Worm (Caenorhabditis elegans) whole organism, L3 larva: Measurements from ENCODE around the gene mip-2.

Experiments
- R02D3.7 ChIP-seq: fragments of 150-350 bp; optimal IDR thresholded peaks from 2 replicates; lab custom pipeline; 2014; ENCODE audit warnings: missing biosample characterization, missing genetic modification characterization
- ZK546.5 ChIP-seq: sonication (generic microtip); optimal IDR thresholded peaks from 2 replicates; lab custom pipeline; 2017; ENCODE audit warnings: missing biosample characterization, missing genetic modification characterization
- aly-2 ChIP-seq: fragments of 150-350 bp; optimal IDR thresholded peaks from 2 replicates; lab custom pipeline; 2014; ENCODE audit warnings: missing biosample characterization, missing genetic modification characterization
- ama-1 ChIP-seq: fragments of 150-350 bp; optimal IDR thresholded peaks from 2 replicates; lab custom pipeline; 2018
- ceh-16 ChIP-seq: sonication (generic microtip); optimal IDR thresholded peaks from 2 replicates; lab custom pipeline; 2017; ENCODE audit warnings: missing biosample characterization, missing genetic modification characterization
- ceh-28 ChIP-seq: fragments of 150-350 bp; optimal IDR thresholded peaks from 2 replicates; lab custom pipeline; 2014; ENCODE audit warnings: missing biosample characterization, missing genetic modification reagents, missing genetic modification characterization
- ceh-82 ChIP-seq: fragments of 150-350 bp; optimal IDR thresholded peaks from 2 replicates; lab custom pipeline; 2014; ENCODE audit warnings: missing biosample characterization, missing genetic modification characterization
- ceh-9 ChIP-seq: sonication (generic microtip); optimal IDR thresholded peaks from 2 replicates; lab custom pipeline; 2018; ENCODE audit warnings: missing biosample characterization, missing genetic modification characterization
- daf-12 ChIP-seq: fragments of 150-350 bp; optimal IDR thresholded peaks from 2 replicates; lab custom pipeline; 2014; ENCODE audit warnings: missing biosample characterization, missing genetic modification reagents, missing genetic modification characterization
- egl-27 ChIP-seq: sonication (generic microtip); optimal IDR thresholded peaks from 4 replicates; lab custom pipeline; 2017; ENCODE audit warnings: missing biosample characterization, missing genetic modification reagents, missing genetic modification characterization
- egl-5 ChIP-seq: fragments of 150-350 bp; optimal IDR thresholded peaks from 2 replicates; lab custom pipeline; 2017; ENCODE audit warnings: missing biosample characterization, missing genetic modification reagents, missing genetic modification characterization, inconsistent platforms
- elt-1 ChIP-seq: fragments of 150-350 bp; optimal IDR thresholded peaks from 2 replicates; lab custom pipeline; 2014; ENCODE audit warnings: missing biosample characterization, missing genetic modification characterization
- elt-2 ChIP-seq: sonication (generic microtip); optimal IDR thresholded peaks from 2 replicates; lab custom pipeline; 2016; ENCODE audit warnings: missing genetic modification reagents, mild to moderate bottlenecking, missing genetic modification characterization, missing compliant biosample characterization
- elt-3 ChIP-seq, 3 experiments: fragments of 150-350 bp in 1 of 3; sonication (generic microtip) in 2 of 3; optimal IDR thresholded peaks; 2 replicates in 2 of 3; 4 replicates in 1 of 3; lab custom pipeline; 2014 to 2017; ENCODE audit warnings: missing biosample characterization in 3 of 3, missing genetic modification characterization in 3 of 3
- eor-1 ChIP-seq, 2 experiments: fragments of 150-350 bp; optimal IDR thresholded peaks; 2 replicates each; lab custom pipeline; 2014 to 2018; ENCODE audit warnings: missing biosample characterization in 2 of 2, missing genetic modification characterization in 2 of 2
- fkh-10 ChIP-seq: sonication (generic microtip); optimal IDR thresholded peaks from 2 replicates; lab custom pipeline; 2017; ENCODE audit warnings: missing biosample characterization, missing genetic modification reagents, missing genetic modification characterization
- fkh-2 ChIP-seq: fragments of 150-350 bp; optimal IDR thresholded peaks from 2 replicates; lab custom pipeline; 2014; ENCODE audit warnings: missing biosample characterization, missing genetic modification reagents, missing genetic modification characterization
- fos-1 ChIP-seq: fragments of 150-350 bp; optimal IDR thresholded peaks from 2 replicates; lab custom pipeline; 2014; ENCODE audit warnings: missing biosample characterization, missing genetic modification characterization
- hmg-11 ChIP-seq: sonication (generic microtip); optimal IDR thresholded peaks from 2 replicates; lab custom pipeline; 2016; ENCODE audit warnings: missing genetic modification characterization, missing compliant biosample characterization
- jun-1 ChIP-seq: fragments of 150-350 bp; optimal IDR thresholded peaks from 2 replicates; lab custom pipeline; 2014; ENCODE audit warnings: missing biosample characterization, missing genetic modification reagents, missing genetic modification characterization
- lin-15B ChIP-seq: fragments of 150-350 bp; optimal IDR thresholded peaks from 2 replicates; lab custom pipeline; 2014; ENCODE audit warnings: missing biosample characterization, missing genetic modification characterization
- lin-39 ChIP-seq: fragments of 150-350 bp; optimal IDR thresholded peaks from 2 replicates; lab custom pipeline; 2018; ENCODE audit warnings: missing biosample characterization, missing genetic modification reagents, missing genetic modification characterization
- lsy-12 ChIP-seq: sonication (generic microtip); optimal IDR thresholded peaks from 2 replicates; lab custom pipeline; 2016; ENCODE audit warnings: mild to moderate bottlenecking, missing genetic modification characterization, missing compliant biosample characterization
- mdl-1 ChIP-seq: fragments of 150-350 bp; optimal IDR thresholded peaks from 2 replicates; lab custom pipeline; 2014; ENCODE audit warnings: missing biosample characterization, missing genetic modification characterization
- nfya-1 ChIP-seq: sonication (generic microtip); optimal IDR thresholded peaks from 2 replicates; lab custom pipeline; 2017; ENCODE audit warnings: missing genetic modification characterization, mild to moderate bottlenecking, missing compliant biosample characterization, antibody characterized with exemption, moderate library complexity; ENCODE audit not compliant: insufficient read depth
- nhr-11 ChIP-seq: fragments of 150-350 bp; optimal IDR thresholded peaks from 2 replicates; lab custom pipeline; 2014; ENCODE audit warnings: missing biosample characterization, missing genetic modification characterization
- nhr-12 ChIP-seq: fragments of 150-350 bp; optimal IDR thresholded peaks from 2 replicates; lab custom pipeline; 2014; ENCODE audit warnings: missing biosample characterization, missing genetic modification characterization
- nhr-23 ChIP-seq: fragments of 150-350 bp; optimal IDR thresholded peaks from 2 replicates; lab custom pipeline; 2014; ENCODE audit warnings: missing biosample characterization, missing genetic modification reagents, missing genetic modification characterization
- nhr-237 ChIP-seq: fragments of 150-350 bp; optimal IDR thresholded peaks from 2 replicates; lab custom pipeline; 2014; ENCODE audit warnings: missing biosample characterization, missing genetic modification characterization
- nhr-25 ChIP-seq: sonication (generic microtip); optimal IDR thresholded peaks from 2 replicates; lab custom pipeline; 2017; ENCODE audit warnings: missing biosample characterization, missing genetic modification characterization
- nhr-28 ChIP-seq: fragments of 150-350 bp; optimal IDR thresholded peaks from 2 replicates; lab custom pipeline; 2014; ENCODE audit warnings: missing biosample characterization, missing genetic modification characterization
- nhr-43 ChIP-seq: sonication (generic microtip); optimal IDR thresholded peaks from 2 replicates; lab custom pipeline; 2016; ENCODE audit warnings: mild to moderate bottlenecking, missing genetic modification characterization, missing compliant biosample characterization; ENCODE audit not compliant: poor library complexity, severe bottlenecking
- nhr-67 ChIP-seq: fragments of 150-350 bp; optimal IDR thresholded peaks from 2 replicates; lab custom pipeline; 2014; ENCODE audit warnings: missing biosample characterization, missing genetic modification characterization
- nhr-76 ChIP-seq: fragments of 150-350 bp; sonication (generic microtip); optimal IDR thresholded peaks from 5 replicates; lab custom pipeline; 2014; ENCODE audit warnings: missing biosample characterization, missing genetic modification characterization
- nhr-77 ChIP-seq: fragments of 150-350 bp; optimal IDR thresholded peaks from 2 replicates; lab custom pipeline; 2014; ENCODE audit warnings: missing biosample characterization, missing genetic modification characterization
- pha-4 ChIP-seq: fragments of 150-350 bp; optimal IDR thresholded peaks from 2 replicates; lab custom pipeline; 2014; ENCODE audit warnings: missing biosample characterization, missing genetic modification reagents, missing genetic modification characterization
- pqm-1 ChIP-seq: fragments of 150-350 bp; optimal IDR thresholded peaks from 2 replicates; lab custom pipeline; 2017; ENCODE audit warnings: missing biosample characterization, missing genetic modification characterization, inconsistent platforms
- sea-2 ChIP-seq: fragments of 150-350 bp; sonication (generic microtip); optimal IDR thresholded peaks from 4 replicates; lab custom pipeline; 2014; ENCODE audit warnings: missing biosample characterization, missing genetic modification reagents, missing genetic modification characterization
- skn-1 ChIP-seq: fragments of 150-350 bp; optimal IDR thresholded peaks from 2 replicates; lab custom pipeline; 2014; ENCODE audit warnings: missing biosample characterization, missing genetic modification characterization
- snpc-4 ChIP-seq: fragments of 150-350 bp; optimal IDR thresholded peaks from 2 replicates; lab custom pipeline; 2014; ENCODE audit warnings: missing biosample characterization, missing genetic modification characterization
- tbx-2 ChIP-seq: sonication (generic microtip); optimal IDR thresholded peaks from 2 replicates; lab custom pipeline; 2016; ENCODE audit warnings: mild to moderate bottlenecking, missing genetic modification characterization, missing compliant biosample characterization
- unc-39 ChIP-seq: sonication (generic microtip); optimal IDR thresholded peaks from 4 replicates; lab custom pipeline; 2017; ENCODE audit warnings: missing biosample characterization, missing genetic modification characterization
- unc-62 ChIP-seq: fragments of 150-350 bp; sonication (generic microtip); optimal IDR thresholded peaks from 4 replicates; lab custom pipeline; 2014; ENCODE audit warnings: missing biosample characterization, missing genetic modification reagents, missing genetic modification characterization
- zag-1 ChIP-seq: fragments of 150-350 bp; optimal IDR thresholded peaks from 2 replicates; lab custom pipeline; 2014; ENCODE audit warnings: missing biosample characterization, missing genetic modification characterization
- ztf-11 ChIP-seq: fragments of 150-350 bp; optimal IDR thresholded peaks from 2 replicates; lab custom pipeline; 2014; ENCODE audit warnings: missing biosample characterization, missing genetic modification characterization
- ztf-4 ChIP-seq: fragments of 150-350 bp; optimal IDR thresholded peaks from 2 replicates; lab custom pipeline; 2014; ENCODE audit warnings: missing biosample characterization, missing genetic modification characterization

Gene mip-2

DNA sequence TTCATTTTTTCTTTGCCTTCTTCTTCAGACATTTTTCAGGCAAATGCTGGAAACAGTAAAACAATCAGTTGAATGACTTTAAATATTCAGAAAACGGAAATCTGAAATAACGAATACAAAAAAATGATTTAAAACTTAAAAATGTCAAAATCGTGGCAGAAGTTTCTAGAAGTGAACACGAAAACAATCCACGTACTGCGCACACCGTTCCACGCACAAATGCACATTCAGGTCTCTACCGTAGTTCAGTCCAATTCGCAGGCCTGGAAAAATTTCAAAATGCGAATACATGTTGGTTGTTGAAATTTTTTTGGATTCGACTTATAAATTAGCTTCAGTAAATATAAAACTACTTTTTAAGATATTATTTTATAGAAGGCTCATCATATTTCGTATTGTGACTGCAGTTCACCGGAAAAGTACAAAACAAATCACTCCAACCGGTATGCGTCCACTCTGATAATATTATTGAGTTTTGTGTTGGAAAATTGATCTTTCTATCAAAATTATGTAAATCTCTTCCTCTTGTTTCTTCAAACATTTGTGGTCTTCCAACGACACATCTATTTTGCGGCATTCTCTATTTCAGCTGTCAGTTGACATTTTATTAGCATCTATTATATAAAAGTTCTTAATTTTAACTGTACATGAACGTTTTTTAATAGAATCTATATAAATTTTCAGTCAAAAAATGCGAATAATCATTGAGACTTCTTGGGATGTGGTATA is at the start of gene mip-2, which contains the start of gene F58G11.4:
Gene mip-2, minus strand, starts transcription at position 48 of the 729 bp plus-strand sequence.
Gene F58G11.4, plus strand, starts transcription at position 679 of the 729 bp plus-strand sequence.
- TF ChIP-seq nhr-77 (tag; lab: Kevin White, UChicago) = no peak
- TF ChIP-seq nhr-28 (tag; lab: Kevin White, UChicago) = no peak
- no peak for TF ChIP-seq jun-1 (tag; lab: Kevin White, UChicago)
- TF ChIP-seq fkh-2 (tag; lab: Kevin White, UChicago) = no peak
- TF ChIP-seq ama-1 = no peak
- TF ChIP-seq nfya-1 = no peak
- no peak for TF ChIP-seq skn-1 (tag; lab: Kevin White, UChicago)
- no peak for TF ChIP-seq unc-62 (GFP tag; lab: Kevin White, UChicago)
- TF ChIP-seq aly-2 (tag; lab: Kevin White, UChicago) = no peak
- TF ChIP-seq fkh-10 (GFP tag; lab: Kevin White, UChicago) = no peak
- no peak for TF ChIP-seq nhr-67 (tag; lab: Kevin White, UChicago)
- no peak for TF ChIP-seq hmg-11
- TF ChIP-seq R02D3.7 (tag; lab: Kevin White, UChicago) = no peak

DNA sequence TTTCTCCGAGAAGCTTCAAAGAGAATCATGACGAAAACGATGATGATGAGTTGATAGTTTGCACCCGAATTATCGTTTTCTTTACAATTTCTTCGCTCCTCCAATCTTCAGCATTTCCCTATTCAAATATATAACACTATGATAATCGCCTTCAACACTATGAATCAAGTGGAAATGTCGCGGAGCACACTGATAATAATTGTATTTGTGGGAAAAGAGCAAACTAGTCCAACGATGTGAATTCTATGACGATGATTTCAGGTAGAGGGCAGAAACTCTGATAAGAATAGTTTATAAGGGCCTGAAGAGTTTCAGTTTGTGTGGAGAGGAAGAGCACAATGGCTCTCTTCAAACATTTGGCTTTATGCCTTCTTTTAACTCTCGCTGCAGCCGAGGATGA is 44.8 kb upstream of the mip-2 start, which contains the start of gene T01D3.6:
Gene T01D3.6, plus strand, starts transcription at position 294 of the 400 bp plus-strand sequence.
- TF ChIP-seq pqm-1 = peak; percentile 71
- TF ChIP-seq elt-2 (tag; lab: Kevin White, UChicago) = peak; percentile 79
- TF ChIP-seq ztf-11 (tag; lab: Kevin White, UChicago) = no peak

DNA sequence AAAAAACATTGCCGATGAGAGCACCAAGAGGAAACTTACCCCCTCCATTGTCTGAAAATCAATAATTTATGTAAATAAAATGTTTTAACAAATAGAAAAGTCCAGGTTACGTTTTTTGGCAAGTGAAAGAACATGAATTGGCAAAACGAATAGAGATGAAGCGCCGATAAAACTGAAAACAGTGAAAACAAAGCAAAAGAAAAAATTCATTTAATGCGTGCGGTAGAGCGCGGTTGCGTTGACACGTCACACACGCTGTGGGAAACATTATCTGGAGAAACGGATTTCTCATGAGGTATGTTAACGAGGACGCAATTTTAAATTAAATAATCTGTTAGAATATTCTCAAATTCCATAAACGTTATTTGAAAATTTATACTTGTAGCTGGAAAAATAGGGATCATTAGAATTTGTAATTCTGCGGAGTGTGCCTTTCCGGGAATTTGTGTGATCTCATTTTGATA is 43.5 kb upstream of the mip-2 start, which contains the start of gene zipt-9:
Gene zipt-9, minus strand, starts transcription at position 51 of the 464 bp plus-strand sequence.
- TF ChIP-seq hmg-11 (no peak), nhr-25 (peak; percentile 76), nhr-23 (tag; lab: Kevin White, UChicago) (peak; percentile 67), egl-27 (tag; lab: Kevin White, UChicago) (no peak), sea-2 (GFP tag; lab: Kevin White, UChicago) (no peak), elt-1 (tag; lab: Kevin White, UChicago) (no peak), nhr-237 (tag; lab: Kevin White, UChicago) (no peak), ceh-16 (no peak), pqm-1 (peak; percentile 62), ztf-11 (tag; lab: Kevin White, UChicago) (no peak), snpc-4 (tag; lab: Kevin White, UChicago) (peak; percentile 84), pha-4 (tag; lab: Kevin White, UChicago) (peak; percentile 82), ceh-28 (tag; lab: Kevin White, UChicago) (no peak), nhr-76 (no peak), jun-1 (tag; lab: Kevin White, UChicago) (no peak), elt-2 (tag; lab: Kevin White, UChicago) (peak; percentile 47), R02D3.7 (tag; lab: Kevin White, UChicago) (peak; percentile 15), eor-1 (tag; optimal IDR thresholded peaks at IDR 0.05; lab: Kevin White, UChicago) (no peak), skn-1 (tag; lab: Kevin White, UChicago) (peak; percentile 56), zag-1 (tag; lab: Kevin White, UChicago) (no peak), nhr-28 (tag; lab: Kevin White, UChicago) (no peak), ZK546.5 (tag; lab: Kevin White, UChicago) (no peak), elt-3 (tag; optimal IDR thresholded peaks at IDR 0.05; lab: Kevin White, UChicago) (no peak), daf-12 (tag; lab: Kevin White, UChicago) (no peak), tbx-2 (tag; lab: Kevin White, UChicago) (no peak), ceh-9 (no peak), nhr-67 (tag; lab: Kevin White, UChicago) (no peak), unc-62 (GFP tag; lab: Kevin White, UChicago) (no peak), mdl-1 (tag; lab: Kevin White, UChicago) (no peak), nhr-43 (tag; lab: Kevin White, UChicago) (peak; percentile 43), ama-1 (no peak), nhr-12 (no peak), lsy-12 (tag; lab: Kevin White, UChicago) (peak; percentile 5), nfya-1 (no peak), fkh-2 (tag; lab: Kevin White, UChicago) (no peak), unc-39 (tag; lab: Kevin White, UChicago) (no peak), aly-2 (tag; lab: Kevin White, UChicago) (no peak), nhr-11 (tag; lab: Kevin White, UChicago) (peak; percentile 48), ztf-4 (tag; lab: Kevin White, UChicago) (no peak), egl-5 (tag; lab: Kevin White, UChicago) (peak; percentile 45), fos-1 (tag; lab: Kevin White, UChicago) (no peak), lin-15B (peak; percentile 91), ceh-82 (tag; lab: Kevin White, UChicago) (peak; percentile 4), lin-39 (tag; lab: Kevin White, UChicago) (peak; percentile 72), fkh-10 (GFP tag; lab: Kevin White, UChicago) (peak; percentile 60)
